Fruit fly (Drosophila melanogaster): ENCODE measurements around the gene CG6290.

The CG6290 gene

dm6 chrX:18405567-18406059 is 31.7 kb upstream of the CG6290 start (continued):
- TF ChIP-seq CG16779 (tag; optimal IDR thresholded peaks at IDR 0.05) (peak; percentile 26), CG6276 (GFP tag; optimal IDR thresholded peaks at IDR 0.05) (peak; percentile 72), pdm3 (GFP tag; optimal IDR thresholded peaks at IDR 0.05) (peak; percentile 59), Gug (GFP tag; IDR thresholded peaks at IDR 0.05) (peak; percentile 9; the same call in 1 of the 2 replicates), CG34406 (GFP tag; optimal IDR thresholded peaks at IDR 0.05) (no peak), Sox15 (GFP tag; optimal IDR thresholded peaks at IDR 0.05) (no peak), Ets96B (tag; optimal IDR thresholded peaks at IDR 0.05) (peak; percentile 33), CG11294 (GFP tag; IDR thresholded peaks at IDR 0.05) (peak; percentile 22; the same call in 1 of the 2 replicates), Smox (GFP tag; optimal IDR thresholded peaks at IDR 0.05) (no peak), net (GFP tag; optimal IDR thresholded peaks at IDR 0.05) (peak; percentile 45), OdsH (GFP tag; optimal IDR thresholded peaks at IDR 0.05) (peak; percentile 48), CG32006 (GFP tag; optimal IDR thresholded peaks at IDR 0.05) (peak; percentile 85), CG6792 (GFP tag; optimal IDR thresholded peaks at IDR 0.05) (no peak), esn (GFP tag; optimal IDR thresholded peaks at IDR 0.05) (peak; percentile 5), CG8319 (GFP tag; optimal IDR thresholded peaks at IDR 0.05) (no peak), Lpt (GFP tag; optimal IDR thresholded peaks at IDR 0.05) (peak; percentile 64), acj6 (GFP tag; optimal IDR thresholded peaks at IDR 0.05) (peak; percentile 29), fd59A (GFP tag; optimal IDR thresholded peaks at IDR 0.05) (peak; percentile 15), CG9139 (GFP tag; optimal IDR thresholded peaks at IDR 0.05) (no peak), CG15336 (GFP tag; IDR thresholded peaks at IDR 0.05) (peak; percentile 80), Eip75B (GFP tag; optimal IDR thresholded peaks at IDR 0.05) (peak; percentile 1), eg (GFP tag; IDR thresholded peaks at IDR 0.05) (peak; percentile 66), CG8632 (GFP tag; optimal IDR thresholded peaks at IDR 0.05) (peak; percentile 11), Sox102F (GFP tag; optimal IDR thresholded peaks at IDR 0.05) (peak; percentile 6), CG6854 (GFP tag; optimal IDR thresholded peaks at IDR 0.05) (no peak), Hr4 (GFP tag; optimal IDR thresholded peaks at IDR 0.05) (peak; percentile 78)

DNA sequence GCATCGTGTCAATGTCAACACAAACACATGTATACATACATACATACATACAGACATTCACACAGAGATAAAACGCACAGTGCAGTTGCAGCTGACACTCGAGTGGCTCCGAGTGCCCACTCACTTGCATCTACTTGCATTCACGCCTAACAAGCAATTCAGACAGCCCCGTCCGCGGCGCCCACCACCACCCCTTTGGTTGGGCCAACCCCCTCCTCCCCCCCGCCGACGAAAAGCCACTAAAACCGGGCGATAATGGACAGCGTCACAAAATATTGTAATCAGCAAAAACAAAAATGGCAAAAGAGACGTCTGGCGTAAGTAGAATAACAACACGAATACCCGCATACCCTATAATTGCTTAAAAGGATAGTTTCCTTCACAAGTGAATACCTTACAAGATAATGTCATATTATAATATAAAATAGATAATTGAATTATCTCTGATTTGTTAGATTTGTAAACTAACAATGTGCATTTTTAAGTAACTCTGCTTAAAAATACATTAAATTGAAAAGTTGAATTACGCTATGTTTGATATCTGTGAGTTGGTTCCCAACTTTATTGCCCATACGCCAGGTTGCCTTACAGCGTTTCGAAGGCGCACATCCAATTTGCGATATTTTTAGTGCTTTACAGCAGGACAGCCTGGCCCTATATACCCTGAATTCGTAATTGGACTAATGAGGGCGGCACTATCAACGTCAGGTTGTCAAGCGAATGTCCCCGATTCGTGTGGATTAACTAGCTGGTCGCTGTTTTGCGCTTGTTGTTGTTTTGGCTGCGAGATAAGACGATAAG is 30.5 kb upstream of the CG6290 start:
- no peak for TF ChIP-seq eg (GFP tag; IDR thresholded peaks at IDR 0.05)
- TF ChIP-seq Eip78C (GFP tag): peak; percentile 28
- peak; percentile 28 for TF ChIP-seq CG32006 (GFP tag; optimal IDR thresholded peaks at IDR 0.05)
- TF ChIP-seq svp (GFP tag): peak; percentile 61
- TF ChIP-seq acj6 (GFP tag; optimal IDR thresholded peaks at IDR 0.05): no peak

dm6 chrX:18407394-18407721 is 29.9 kb upstream of the CG6290 start:
- TF ChIP-seq Gug (GFP tag; IDR thresholded peaks at IDR 0.05) (peak; percentile 20; the same call in 1 of the 2 replicates), CG6792 (GFP tag; optimal IDR thresholded peaks at IDR 0.05) (no peak), Sox15 (GFP tag; optimal IDR thresholded peaks at IDR 0.05) (no peak), fd59A (GFP tag; optimal IDR thresholded peaks at IDR 0.05) (no peak), CG16779 (tag; optimal IDR thresholded peaks at IDR 0.05) (no peak), ss (GFP tag; optimal IDR thresholded peaks at IDR 0.05) (no peak), CG3919 (GFP tag; optimal IDR thresholded peaks at IDR 0.05) (no peak), CG32006 (GFP tag; optimal IDR thresholded peaks at IDR 0.05) (peak; percentile 49), Eip75B (GFP tag; optimal IDR thresholded peaks at IDR 0.05) (no peak), Eip93F (GFP tag; optimal IDR thresholded peaks at IDR 0.05) (no peak), CG8632 (GFP tag; optimal IDR thresholded peaks at IDR 0.05) (peak; percentile 17), pdm3 (GFP tag; optimal IDR thresholded peaks at IDR 0.05) (no peak), cyc (GFP tag; optimal IDR thresholded peaks at IDR 0.05) (no peak), CG6808 (GFP tag; optimal IDR thresholded peaks at IDR 0.05) (no peak), Hr38 (GFP tag; optimal IDR thresholded peaks at IDR 0.05) (no peak), Eip78C (GFP tag) (peak; percentile 59), acj6 (GFP tag; optimal IDR thresholded peaks at IDR 0.05) (no peak), CG1621 (tag; optimal IDR thresholded peaks at IDR 0.05) (no peak), eg (GFP tag; IDR thresholded peaks at IDR 0.05) (peak; percentile 53; the same call in 1 of the 3 replicates), fkh (GFP tag; optimal IDR thresholded peaks at IDR 0.05) (no peak), CG6276 (GFP tag; optimal IDR thresholded peaks at IDR 0.05) (no peak), Hr39 (GFP tag; optimal IDR thresholded peaks at IDR 0.05) (no peak), Ets96B (tag; optimal IDR thresholded peaks at IDR 0.05) (peak; percentile 10), CG10669 (GFP tag; optimal IDR thresholded peaks at IDR 0.05) (no peak), CG10631 (GFP tag; optimal IDR thresholded peaks at IDR 0.05) (no peak), salr (GFP tag; optimal IDR thresholded peaks at IDR 0.05) (no peak), Sox14 (GFP tag; optimal IDR thresholded peaks at IDR 0.05) (no peak), achi (GFP tag; optimal IDR thresholded peaks at IDR 0.05) (no peak), Lpt (GFP tag; optimal IDR thresholded peaks at IDR 0.05) (no peak), svp (GFP tag) (peak; percentile 15), CG4318 (GFP tag; optimal IDR thresholded peaks at IDR 0.05) (no peak), CG9139 (GFP tag; optimal IDR thresholded peaks at IDR 0.05) (no peak), dsx (GFP tag; optimal IDR thresholded peaks at IDR 0.05; ENCODE audit: poor library complexity, severe bottlenecking) (no peak)
